Worm (Caenorhabditis elegans) whole organism, L3 larva: Measurements from ENCODE around the gene C09G4.4.

ENCODE experiments used
- lin-15B ChIP-seq: fragments of 150-350 bp; optimal IDR thresholded peaks from 2 replicates; lab custom pipeline; 2014; ENCODE audit warnings: missing biosample characterization, missing genetic modification characterization
- mdl-1 ChIP-seq: fragments of 150-350 bp; optimal IDR thresholded peaks from 2 replicates; lab custom pipeline; 2014; ENCODE audit warnings: missing biosample characterization, missing genetic modification characterization
- pha-4 ChIP-seq: fragments of 150-350 bp; optimal IDR thresholded peaks from 2 replicates; lab custom pipeline; 2014; ENCODE audit warnings: missing biosample characterization, missing genetic modification reagents, missing genetic modification characterization
- ztf-11 ChIP-seq: fragments of 150-350 bp; optimal IDR thresholded peaks from 2 replicates; lab custom pipeline; 2014; ENCODE audit warnings: missing biosample characterization, missing genetic modification characterization

DNA sequence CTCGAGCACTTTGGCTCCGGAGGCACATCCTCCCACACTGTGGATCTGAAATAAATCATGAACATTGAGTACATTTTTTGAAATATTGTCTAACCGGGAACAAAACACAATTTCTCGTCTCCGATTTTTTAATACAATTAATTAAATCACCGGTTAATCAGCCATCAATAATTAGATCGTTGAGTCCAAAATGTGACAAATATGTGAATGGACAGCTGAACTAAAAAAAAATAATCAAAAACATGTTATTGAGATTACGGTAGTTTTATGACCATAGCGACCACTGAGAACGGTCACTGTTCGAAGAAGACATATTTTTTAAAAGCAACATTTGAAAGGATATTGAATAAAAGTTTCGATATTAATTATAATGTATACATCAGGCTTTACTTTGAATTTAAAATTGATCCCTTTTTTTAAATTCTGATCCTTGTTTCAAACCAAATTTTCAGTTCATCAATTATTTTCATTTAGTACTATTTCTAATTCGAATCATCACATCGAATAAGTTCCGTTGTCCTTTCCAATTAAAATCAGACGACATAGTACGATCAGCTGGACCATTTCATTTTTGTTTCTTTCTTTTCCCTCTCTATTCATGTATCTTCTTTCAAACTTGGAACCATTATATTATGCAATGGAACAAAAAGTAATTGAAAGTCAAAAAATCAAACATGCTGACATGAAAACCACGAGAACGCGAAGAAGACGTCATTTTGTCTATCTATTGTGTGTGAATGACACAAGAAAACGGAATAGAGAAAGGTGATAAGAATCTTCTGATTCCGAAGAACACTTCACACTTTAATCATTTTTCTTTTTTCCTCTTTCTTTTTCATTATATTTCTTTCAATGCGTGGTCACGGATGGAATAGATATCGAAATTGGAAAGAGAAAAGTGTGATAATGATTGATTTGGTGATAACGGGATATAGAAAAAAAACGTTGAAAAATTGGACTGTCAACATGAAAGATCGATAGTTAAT is 17.6 kb downstream of the C09G4.4 start:
- TF ChIP-seq ztf-11 (tag; lab: Kevin White, UChicago), result no peak
- peak; percentile 60 for TF ChIP-seq pha-4 (tag; lab: Kevin White, UChicago)
- peak; percentile 73 for TF ChIP-seq mdl-1 (tag; lab: Kevin White, UChicago)
- no peak for TF ChIP-seq lin-15B (tag; lab: Kevin White, UChicago)
